Fruit fly (Drosophila melanogaster) whole organism, embryonic: ENCODE measurements around the gene CG10286.
A peak's percentile ranks its signal among the peaks of the same experiment; 100 is the strongest.

ENCODE experiments used
- Abd-B ChIP-seq: fragments of 200-800 bp; sonication (Bioruptor generic); optimal IDR thresholded peaks from 2 replicates; lab custom pipeline; 2018; ENCODE audit warnings: missing biosample characterization, mild to moderate bottlenecking, missing genetic modification characterization, moderate library complexity
- BtbVII ChIP-seq: fragments of 200-800 bp; sonication (Bioruptor generic); optimal IDR thresholded peaks from 3 replicates; lab custom pipeline; 2017; ENCODE audit warnings: missing biosample characterization, mild to moderate bottlenecking, missing genetic modification characterization
- CG10209 ChIP-seq: fragments of 200-800 bp; sonication (Bioruptor generic); optimal IDR thresholded peaks from 3 replicates; lab custom pipeline; 2017; ENCODE audit warnings: missing biosample characterization, mild to moderate bottlenecking, missing genetic modification characterization, missing genetic modification reagents
- CG10654 ChIP-seq: fragments of 200-800 bp; sonication (Bioruptor generic); optimal IDR thresholded peaks from 2 replicates; lab custom pipeline; 2016; ENCODE audit warnings: missing biosample characterization, missing genetic modification characterization
- CG10959 ChIP-seq: fragments of 200-800 bp; sonication (Bioruptor generic); IDR thresholded peaks from 2 replicates; pipeline ENCODE4 v1.3.6; 2022; ENCODE audit warnings: missing biosample characterization, missing genetic modification characterization
- CG12219 ChIP-seq: fragments of 200-800 bp; sonication (Bioruptor generic); optimal IDR thresholded peaks from 3 replicates; lab custom pipeline; 2018; ENCODE audit warnings: missing biosample characterization, mild to moderate bottlenecking, missing genetic modification characterization
- CG13894 ChIP-seq: fragments of 200-800 bp; sonication (Bioruptor generic); optimal IDR thresholded peaks from 3 replicates; lab custom pipeline; 2018; ENCODE audit warnings: missing biosample characterization, mild to moderate bottlenecking, missing genetic modification characterization, moderate library complexity
- CG14050 ChIP-seq: fragments of 200-800 bp; sonication (Bioruptor generic); IDR thresholded peaks from 3 replicates; pipeline ENCODE4 v1.3.6; 2022; ENCODE audit warnings: missing biosample characterization, missing genetic modification characterization
- CG17361 ChIP-seq: fragments of 200-800 bp; sonication (Bioruptor generic); IDR thresholded peaks from 3 replicates; pipeline ENCODE4 v1.3.6; 2022; ENCODE audit warnings: missing biosample characterization, missing genetic modification characterization
- CG17385 ChIP-seq: fragments of 200-800 bp; sonication (Bioruptor generic); optimal IDR thresholded peaks from 3 replicates; lab custom pipeline; 2018; ENCODE audit warnings: missing biosample characterization, mild to moderate bottlenecking, missing genetic modification characterization
- CG18476 ChIP-seq: fragments of 200-800 bp; sonication (Bioruptor generic); optimal IDR thresholded peaks from 2 replicates; lab custom pipeline; 2016; ENCODE audit warnings: missing biosample characterization, mild to moderate bottlenecking, missing genetic modification characterization
- CG18599 ChIP-seq: fragments of 200-800 bp; sonication (Bioruptor generic); optimal IDR thresholded peaks from 3 replicates; lab custom pipeline; 2017; ENCODE audit warnings: missing biosample characterization, missing genetic modification characterization, mild to moderate bottlenecking, moderate library complexity, missing genetic modification reagents
- CG2129 ChIP-seq: fragments of 200-800 bp; sonication (Bioruptor generic); IDR thresholded peaks from 2 replicates; pipeline ENCODE4 v1.3.6; 2022; ENCODE audit warnings: missing biosample characterization, missing genetic modification characterization; ENCODE audit not compliant: partially characterized antibody
- CG30403 ChIP-seq: fragments of 200-800 bp; sonication (Bioruptor generic); optimal IDR thresholded peaks from 3 replicates; lab custom pipeline; 2016; ENCODE audit warnings: missing biosample characterization, missing genetic modification characterization
- CG43689 ChIP-seq: fragments of 200-800 bp; sonication (Bioruptor generic); IDR thresholded peaks from 2 replicates; pipeline ENCODE4 v1.3.6; 2022; ENCODE audit warnings: missing biosample characterization, missing genetic modification characterization
- CG4424 ChIP-seq: fragments of 200-800 bp; sonication (Bioruptor generic); optimal IDR thresholded peaks from 3 replicates; lab custom pipeline; 2016; ENCODE audit warnings: missing biosample characterization, missing genetic modification characterization
- CG4820 ChIP-seq: fragments of 200-800 bp; sonication (Bioruptor generic); optimal IDR thresholded peaks from 3 replicates; lab custom pipeline; 2016; ENCODE audit warnings: missing biosample characterization, missing genetic modification characterization
- CG4854 ChIP-seq: fragments of 200-800 bp; sonication (Bioruptor generic); optimal IDR thresholded peaks from 2 replicates; lab custom pipeline; 2016; ENCODE audit warnings: missing biosample characterization, missing genetic modification characterization, inconsistent platforms
- CG6175 ChIP-seq: fragments of 200-800 bp; sonication (Bioruptor generic); IDR thresholded peaks from 3 replicates; pipeline ENCODE4 v1.3.6; 2022; ENCODE audit warnings: missing biosample characterization, missing genetic modification characterization
- CG7786 ChIP-seq: fragments of 200-800 bp; sonication (Bioruptor generic); optimal IDR thresholded peaks from 2 replicates; lab custom pipeline; 2016; ENCODE audit warnings: missing biosample characterization, missing genetic modification characterization
- CG8281 ChIP-seq: fragments of 200-800 bp; sonication (Bioruptor generic); optimal IDR thresholded peaks from 2 replicates; lab custom pipeline; 2018; ENCODE audit warnings: missing biosample characterization, mild to moderate bottlenecking, missing genetic modification characterization, moderate library complexity
- CoRest ChIP-seq: fragments of 200-800 bp; sonication (Bioruptor generic); optimal IDR thresholded peaks from 3 replicates; lab custom pipeline; 2018; ENCODE audit warnings: missing biosample characterization, mild to moderate bottlenecking, missing genetic modification characterization, moderate library complexity
- Fer1 ChIP-seq: fragments of 200-800 bp; sonication (Bioruptor generic); optimal IDR thresholded peaks from 2 replicates; lab custom pipeline; 2017; ENCODE audit warnings: missing biosample characterization, mild to moderate bottlenecking, missing genetic modification characterization
- MTF-1 ChIP-seq: fragments of 200-800 bp; sonication (Bioruptor generic); optimal IDR thresholded peaks from 2 replicates; lab custom pipeline; 2018; ENCODE audit warnings: missing biosample characterization, mild to moderate bottlenecking, missing genetic modification characterization, borderline replicate concordance
- Scr ChIP-seq: fragments of 200-800 bp; sonication (Bioruptor generic); IDR thresholded peaks from 2 replicates; pipeline ENCODE4 v1.3.6; 2022; ENCODE audit warnings: missing biosample characterization, missing genetic modification characterization; ENCODE audit not compliant: partially characterized antibody
- Ssrp ChIP-seq: fragments of 200-800 bp; sonication (Bioruptor generic); optimal IDR thresholded peaks from 2 replicates; lab custom pipeline; 2018; ENCODE audit warnings: missing biosample characterization, mild to moderate bottlenecking, missing genetic modification characterization, moderate library complexity
- Usf ChIP-seq: fragments of 200-800 bp; sonication (Bioruptor generic); optimal IDR thresholded peaks from 2 replicates; lab custom pipeline; 2017; ENCODE audit warnings: missing genotype, missing biosample characterization, missing genetic modification characterization
- Xrp1 ChIP-seq: fragments of 200-800 bp; sonication (Bioruptor generic); IDR thresholded peaks from 2 replicates; pipeline ENCODE4 v1.3.6; 2022; ENCODE audit warnings: missing biosample characterization, missing genetic modification characterization
- amos ChIP-seq: fragments of 200-800 bp; sonication (Bioruptor generic); IDR thresholded peaks from 2 replicates; pipeline ENCODE4 v1.3.6; 2022; ENCODE audit warnings: missing biosample characterization, missing genetic modification characterization; ENCODE audit not compliant: partially characterized antibody
- bab2 ChIP-seq: fragments of 200-800 bp; sonication (Bioruptor generic); optimal IDR thresholded peaks from 2 replicates; lab custom pipeline; 2016; ENCODE audit warnings: missing biosample characterization, missing genetic modification characterization
- bigmax ChIP-seq: fragments of 200-800 bp; sonication (Bioruptor generic); optimal IDR thresholded peaks from 2 replicates; lab custom pipeline; 2018; ENCODE audit warnings: missing biosample characterization, mild to moderate bottlenecking, missing genetic modification characterization
- cato ChIP-seq: fragments of 200-800 bp; sonication (Bioruptor generic); optimal IDR thresholded peaks from 2 replicates; lab custom pipeline; 2016; ENCODE audit warnings: missing biosample characterization, missing genetic modification characterization, borderline replicate concordance
- eyg ChIP-seq: fragments of 200-800 bp; sonication (Bioruptor generic); optimal IDR thresholded peaks from 3 replicates; lab custom pipeline; 2016; ENCODE audit warnings: missing biosample characterization, missing genetic modification characterization
- ham ChIP-seq: fragments of 200-800 bp; sonication (Bioruptor generic); IDR thresholded peaks from 2 replicates; pipeline ENCODE4 v1.3.6; 2022; ENCODE audit warnings: missing biosample characterization, missing genetic modification characterization
- hbn ChIP-seq: fragments of 200-800 bp; sonication (Bioruptor generic); IDR thresholded peaks from 2 replicates; pipeline ENCODE4 v1.3.6; 2022; ENCODE audit warnings: missing biosample characterization, missing genetic modification characterization; ENCODE audit not compliant: partially characterized antibody
- ken ChIP-seq: fragments of 200-800 bp; sonication (Bioruptor generic); IDR thresholded peaks from 3 replicates; pipeline ENCODE4 v1.3.6; 2022; ENCODE audit warnings: missing biosample characterization, missing genetic modification characterization
- mam ChIP-seq: fragments of 200-800 bp; sonication (Bioruptor generic); optimal IDR thresholded peaks from 3 replicates; lab custom pipeline; 2016; ENCODE audit warnings: missing biosample characterization, missing genetic modification characterization
- nmo ChIP-seq: fragments of 200-800 bp; sonication (Bioruptor generic); optimal IDR thresholded peaks from 2 replicates; lab custom pipeline; 2018; ENCODE audit warnings: missing biosample characterization, mild to moderate bottlenecking, missing genetic modification characterization, moderate library complexity
- odd ChIP-seq: fragments of 200-800 bp; sonication (Bioruptor generic); optimal IDR thresholded peaks from 2 replicates; lab custom pipeline; 2017; ENCODE audit warnings: missing biosample characterization, mild to moderate bottlenecking, missing genetic modification characterization
- pb ChIP-seq: fragments of 200-800 bp; sonication (Bioruptor generic); optimal IDR thresholded peaks from 3 replicates; lab custom pipeline; 2016; ENCODE audit warnings: missing biosample characterization, missing genetic modification characterization
- pnt ChIP-seq: fragments of 200-800 bp; sonication (Bioruptor generic); optimal IDR thresholded peaks from 3 replicates; lab custom pipeline; 2016; ENCODE audit warnings: missing biosample characterization, missing genetic modification characterization
- ro ChIP-seq: fragments of 200-800 bp; sonication (Bioruptor generic); IDR thresholded peaks from 2 replicates; pipeline ENCODE4 v1.3.6; 2022; ENCODE audit warnings: missing biosample characterization, missing genetic modification characterization
- run ChIP-seq: fragments of 200-800 bp; sonication (Bioruptor generic); optimal IDR thresholded peaks from 3 replicates; lab custom pipeline; 2018; ENCODE audit warnings: missing biosample characterization, mild to moderate bottlenecking, missing genetic modification characterization
- scrt ChIP-seq: fragments of 200-800 bp; sonication (Bioruptor generic); optimal IDR thresholded peaks from 2 replicates; lab custom pipeline; 2018; ENCODE audit warnings: missing biosample characterization, mild to moderate bottlenecking, missing genetic modification characterization, moderate library complexity
- shn ChIP-seq: fragments of 200-800 bp; sonication (Bioruptor generic); optimal IDR thresholded peaks from 3 replicates; lab custom pipeline; 2016; ENCODE audit warnings: missing biosample characterization, missing genetic modification characterization
- slp2 ChIP-seq: fragments of 200-800 bp; sonication (Bioruptor generic); optimal IDR thresholded peaks from 2 replicates; lab custom pipeline; 2016; ENCODE audit warnings: missing biosample characterization, missing genetic modification characterization
- sug ChIP-seq: fragments of 200-800 bp; optimal IDR thresholded peaks from 2 replicates; lab custom pipeline; 2019; ENCODE audit warnings: missing biosample characterization, mild to moderate bottlenecking, missing genetic modification characterization, moderate library complexity
- tna ChIP-seq: fragments of 200-800 bp; sonication (Bioruptor generic); IDR thresholded peaks from 2 replicates; pipeline ENCODE4 v1.3.6; 2022; ENCODE audit warnings: missing biosample characterization, missing genetic modification characterization; ENCODE audit not compliant: partially characterized antibody
- ttk ChIP-seq: fragments of 200-800 bp; sonication (Bioruptor generic); IDR thresholded peaks from 2 replicates; pipeline ENCODE4 v2.1.2; 2022; ENCODE audit warnings: missing biosample characterization, missing genetic modification characterization
- usp ChIP-seq: fragments of >200 bp; optimal IDR thresholded peaks from 2 replicates; lab custom pipeline; 2017; ENCODE audit warnings: missing biosample characterization, missing genetic modification characterization
- vfl ChIP-seq: fragments of 200-800 bp; sonication (Bioruptor generic); optimal IDR thresholded peaks from 2 replicates; lab custom pipeline; 2016; ENCODE audit warnings: missing biosample characterization, missing genetic modification characterization

The CG10286 gene

dm6 chr3R:6397611-6398092 lies 28.9 kb downstream of the CG10286 start (continued):
- TF ChIP-seq CG14050 (GFP tag; lab: Robert Waterston, UW): no peak
- no peak for TF ChIP-seq hbn (GFP tag; lab: Robert Waterston, UW)
- no peak for TF ChIP-seq bab2
- no peak for TF ChIP-seq CG13894
- TF ChIP-seq CG4424: peak; percentile 2
- TF ChIP-seq slp2: no peak
- TF ChIP-seq ttk (GFP tag; lab: Robert Waterston, UW): no peak
- peak; percentile 50 for TF ChIP-seq CG18599 (GFP tag; lab: Kevin White, UChicago)
- no peak for TF ChIP-seq CG12219 (GFP tag; lab: Kevin White, UChicago)
- TF ChIP-seq CG4820 (GFP tag; lab: Kevin White, UChicago): no peak
- TF ChIP-seq scrt (GFP tag; lab: Kevin White, UChicago): peak; percentile 2
- TF ChIP-seq Fer1 (GFP tag; lab: Kevin White, UChicago): no peak
- no peak for TF ChIP-seq cato
- no peak for TF ChIP-seq MTF-1 (GFP tag; lab: Kevin White, UChicago)
- no peak for TF ChIP-seq run (tag; lab: Kevin White, UChicago)
- TF ChIP-seq ro: no peak
- peak; percentile 8 for TF ChIP-seq sug
- no peak for TF ChIP-seq CG6175 (GFP tag; lab: Robert Waterston, UW)
- TF ChIP-seq shn: no peak
- no peak for TF ChIP-seq Abd-B (GFP tag; lab: Kevin White, UChicago)
- TF ChIP-seq CG17361 (GFP tag; lab: Robert Waterston, UW): peak; percentile 36; the same call in 1 of the 3 replicates
- no peak for TF ChIP-seq CG10209 (GFP tag; lab: Kevin White, UChicago)
- no peak for TF ChIP-seq amos
- TF ChIP-seq BtbVII (GFP tag; lab: Kevin White, UChicago): no peak
- TF ChIP-seq CG17385 (GFP tag; lab: Kevin White, UChicago): peak; percentile 10
- TF ChIP-seq pnt (GFP tag; lab: Kevin White, UChicago): no peak
- TF ChIP-seq nmo (GFP tag; lab: Kevin White, UChicago): peak; percentile 30
- peak; percentile 45 for TF ChIP-seq CG7786 (GFP tag; lab: Kevin White, UChicago)
- TF ChIP-seq tna: peak; percentile 68
- no peak for TF ChIP-seq odd (GFP tag; lab: Kevin White, UChicago)
- no peak for TF ChIP-seq pb (GFP tag; lab: Kevin White, UChicago)
- no peak for TF ChIP-seq ken (GFP tag; lab: Robert Waterston, UW)
- peak; percentile 28; the same call in 1 of the 2 replicates for TF ChIP-seq Xrp1
- TF ChIP-seq CG30403 (GFP tag; lab: Kevin White, UChicago): peak; percentile 21
- no peak for TF ChIP-seq CG8281 (tag; lab: Kevin White, UChicago)
- TF ChIP-seq CoRest (tag; lab: Kevin White, UChicago): peak; percentile 48
- TF ChIP-seq eyg: no peak
- no peak for TF ChIP-seq CG2129 (GFP tag; lab: Robert Waterston, UW)
- TF ChIP-seq vfl (GFP tag; lab: Kevin White, UChicago): no peak
- TF ChIP-seq Scr: peak; percentile 31; the same call in 1 of the 2 replicates
- TF ChIP-seq CG4854 (GFP tag; lab: Kevin White, UChicago): no peak
- TF ChIP-seq CG10959: no peak
- no peak for TF ChIP-seq CG18476 (GFP tag; lab: Kevin White, UChicago)
- TF ChIP-seq CG43689 (GFP tag; lab: Robert Waterston, UW): no peak
- TF ChIP-seq bigmax (GFP tag; lab: Kevin White, UChicago): no peak
- no peak for TF ChIP-seq CG10654
- no peak for TF ChIP-seq Usf (GFP tag; lab: Kevin White, UChicago)
- TF ChIP-seq Ssrp: peak; percentile 21
- no peak for TF ChIP-seq ham (GFP tag; lab: Robert Waterston, UW)
- TF ChIP-seq mam (GFP tag; lab: Kevin White, UChicago): peak; percentile 30
- TF ChIP-seq usp (GFP tag; lab: Kevin White, UChicago): no peak
